Worm (Caenorhabditis elegans): ENCODE measurements around the gene aqp-11.

aqp-11 gene

DNA sequence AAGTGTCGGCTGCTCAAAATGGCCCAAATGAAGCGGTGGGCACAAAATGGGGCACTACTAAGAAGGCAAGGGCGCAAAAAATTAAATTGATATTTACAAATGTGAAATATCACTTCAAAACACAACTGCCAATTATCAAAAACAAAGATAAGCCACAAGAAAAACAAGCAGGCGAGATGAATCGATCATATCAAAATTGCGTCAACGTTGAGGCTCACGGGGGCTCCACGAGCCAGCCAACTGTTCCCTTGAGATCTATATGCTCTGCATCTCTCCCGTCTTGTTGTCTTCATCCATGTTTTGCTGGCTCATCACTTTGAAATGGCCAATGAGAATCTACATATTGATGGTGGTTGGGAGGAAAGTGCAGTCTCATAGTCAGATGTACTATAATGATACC is 37.8 kb upstream of the aqp-11 start:
- TF ChIP-seq dve-1 (tag; optimal IDR thresholded peaks at IDR 0.05) (no peak), unc-55 (GFP tag; optimal IDR thresholded peaks at IDR 0.05) (peak; percentile 46)

DNA sequence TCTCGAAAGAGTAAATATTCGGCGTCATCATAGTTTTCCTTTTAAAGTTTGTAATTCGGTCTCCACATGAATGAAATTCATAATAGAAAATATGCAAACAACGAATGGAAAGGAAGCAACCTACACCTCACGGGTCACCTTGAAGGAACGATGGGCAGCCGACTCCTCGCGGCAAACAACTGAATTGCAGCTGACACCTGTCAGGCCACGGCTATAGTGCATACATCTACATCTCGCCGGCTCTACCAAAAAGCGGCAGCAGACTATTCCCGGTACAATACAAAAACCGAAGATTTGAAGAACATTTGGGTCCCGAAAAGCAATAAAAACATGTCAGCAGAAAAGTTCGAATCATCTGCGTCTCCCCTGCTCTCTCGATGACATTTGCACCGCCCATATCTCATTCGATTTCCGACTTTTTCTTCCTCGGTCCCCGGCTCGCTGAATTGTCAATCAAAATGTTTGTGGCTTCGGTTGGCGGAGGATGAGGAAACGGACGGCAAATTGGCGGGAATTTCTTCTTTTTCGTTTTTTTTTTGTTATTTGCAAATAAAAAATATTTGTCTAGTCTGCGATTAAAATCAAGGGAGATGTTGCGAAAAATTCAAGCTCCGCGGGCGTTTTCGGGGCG is 37.2 kb upstream of the aqp-11 start:
- TF ChIP-seq nfya-1 (tag; optimal IDR thresholded peaks at IDR 0.05) (no peak), rnt-1 (tag; optimal IDR thresholded peaks at IDR 0.05) (peak; percentile 42), hlh-13 (GFP tag; optimal IDR thresholded peaks at IDR 0.05) (no peak), ceh-2 (tag; optimal IDR thresholded peaks at IDR 0.05) (no peak), K09A11.1 (tag; optimal IDR thresholded peaks at IDR 0.05; ENCODE audit: insufficient read depth) (no peak), C38D4.7 (GFP tag; optimal IDR thresholded peaks at IDR 0.05) (no peak), madf-2 (tag; optimal IDR thresholded peaks at IDR 0.05) (no peak), unc-3 (GFP tag; conservative IDR thresholded peaks at IDR 0.05) (no peak), unc-3 (tag; optimal IDR thresholded peaks at IDR 0.05) (no peak), ceh-14 (tag; optimal IDR thresholded peaks at IDR 0.05) (no peak), pha-4 (tag; optimal IDR thresholded peaks at IDR 0.05) (no peak), nhr-11 (tag; optimal IDR thresholded peaks at IDR 0.05) (no peak), hlh-30 (tag; optimal IDR thresholded peaks at IDR 0.05; ENCODE audit: insufficient read depth) (no peak), unc-42 (tag; optimal IDR thresholded peaks at IDR 0.05) (peak; percentile 63), che-1 (tag; optimal IDR thresholded peaks at IDR 0.05) (no peak), fkh-10 (GFP tag; optimal IDR thresholded peaks at IDR 0.05) (no peak), unc-55 (GFP tag; optimal IDR thresholded peaks at IDR 0.05) (peak; percentile 94), ceh-34 (tag; optimal IDR thresholded peaks at IDR 0.05) (no peak), ahr-1 (tag; optimal IDR thresholded peaks at IDR 0.05) (no peak), ceh-18 (tag; optimal IDR thresholded peaks at IDR 0.05) (peak; percentile 35), nhr-232 (tag; optimal IDR thresholded peaks at IDR 0.05) (no peak), ztf-16 (tag; optimal IDR thresholded peaks at IDR 0.05) (no peak), ceh-9 (tag; optimal IDR thresholded peaks at IDR 0.05) (no peak)

ce11 chrIII:13637681-13638080 is 35.4 kb upstream of the aqp-11 start:
- peak; percentile 92 for TF ChIP-seq unc-42 (tag; optimal IDR thresholded peaks at IDR 0.05)
- TF ChIP-seq ets-4 (tag; optimal IDR thresholded peaks at IDR 0.05) = no peak

DNA sequence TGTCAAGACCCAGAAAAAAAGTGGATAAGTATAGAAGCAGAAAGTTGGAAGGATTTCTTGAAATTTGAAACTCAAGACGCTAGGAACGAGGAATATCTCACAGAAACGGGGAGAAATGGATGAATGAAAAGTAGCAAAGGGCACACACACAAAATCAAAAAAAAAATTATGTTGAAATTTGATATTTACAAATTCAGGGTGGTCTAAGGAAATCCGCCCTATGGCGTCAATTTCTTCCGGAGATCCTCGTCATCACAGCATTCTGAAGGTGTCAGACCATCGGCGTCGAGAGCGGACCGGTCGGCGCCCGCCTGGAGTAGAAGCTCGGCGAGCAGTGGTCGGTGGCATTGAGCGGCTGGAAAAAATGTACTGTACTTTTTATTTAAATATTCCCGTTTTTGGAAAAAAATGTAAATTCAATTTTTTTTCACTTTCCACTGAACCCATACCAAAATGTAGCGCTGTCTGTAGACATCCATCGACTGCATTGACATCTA is 33.0 kb upstream of the aqp-11 start:
- no peak for TF ChIP-seq madf-2 (tag; optimal IDR thresholded peaks at IDR 0.05)
- no peak for TF ChIP-seq fkh-6 (tag; optimal IDR thresholded peaks at IDR 0.05)
- no peak for TF ChIP-seq pha-4 (tag; optimal IDR thresholded peaks at IDR 0.05)
- TF ChIP-seq ztf-16 (tag; optimal IDR thresholded peaks at IDR 0.05) = no peak
- TF ChIP-seq fkh-10 (GFP tag; optimal IDR thresholded peaks at IDR 0.05) = no peak
- no peak for TF ChIP-seq che-1 (tag; optimal IDR thresholded peaks at IDR 0.05)
- no peak for TF ChIP-seq K02D7.2 (tag; optimal IDR thresholded peaks at IDR 0.05)
- TF ChIP-seq ceh-18 (tag; optimal IDR thresholded peaks at IDR 0.05) = no peak
- TF ChIP-seq fax-1 (tag; optimal IDR thresholded peaks at IDR 0.05) = no peak
- TF ChIP-seq ceh-45 (GFP tag; IDR thresholded peaks at IDR 0.05) = no peak
- TF ChIP-seq ceh-9 (tag; optimal IDR thresholded peaks at IDR 0.05) = no peak
- TF ChIP-seq npax-4 (tag; optimal IDR thresholded peaks at IDR 0.05) = no peak
- TF ChIP-seq nhr-232 (tag; optimal IDR thresholded peaks at IDR 0.05) = no peak
- no peak for TF ChIP-seq elt-2 (tag; optimal IDR thresholded peaks at IDR 0.05)
- no peak for TF ChIP-seq syd-9 (tag; optimal IDR thresholded peaks at IDR 0.05)

ce11 chrIII:13640869-13641268 is 32.2 kb upstream of the aqp-11 start:
- no peak for TF ChIP-seq unc-42 (tag; optimal IDR thresholded peaks at IDR 0.05)
- TF ChIP-seq pag-3 (tag; optimal IDR thresholded peaks at IDR 0.05; ENCODE audit: borderline replicate concordance) = no peak
- TF ChIP-seq rnt-1 (tag; optimal IDR thresholded peaks at IDR 0.05) = no peak
- no peak for TF ChIP-seq pha-4 (tag; optimal IDR thresholded peaks at IDR 0.05)
- no peak for TF ChIP-seq gmeb-2 (tag; optimal IDR thresholded peaks at IDR 0.05)
- no peak for TF ChIP-seq elt-2 (tag; optimal IDR thresholded peaks at IDR 0.05)
- TF ChIP-seq sox-2 (GFP tag; IDR thresholded peaks at IDR 0.05) = no peak
- no peak for TF ChIP-seq hlh-6 (tag; optimal IDR thresholded peaks at IDR 0.05)
- TF ChIP-seq tbx-7 (tag; optimal IDR thresholded peaks at IDR 0.05) = no peak
- no peak for TF ChIP-seq C38D4.7 (GFP tag; optimal IDR thresholded peaks at IDR 0.05)
- no peak for TF ChIP-seq ama-1 (optimal IDR thresholded peaks at IDR 0.05)
- no peak for TF ChIP-seq pha-2 (tag; optimal IDR thresholded peaks at IDR 0.05)
- TF ChIP-seq F13H6.1 (tag; optimal IDR thresholded peaks at IDR 0.05) = no peak
- TF ChIP-seq ceh-6 (GFP tag; optimal IDR thresholded peaks at IDR 0.05) = no peak
- TF ChIP-seq hlh-30 (tag; optimal IDR thresholded peaks at IDR 0.05; ENCODE audit: insufficient read depth) = no peak
- TF ChIP-seq lin-11 (tag; optimal IDR thresholded peaks at IDR 0.05) = no peak

All from whole organism, late embryonic.